Fruit fly (Drosophila melanogaster) whole organism, embryonic: ENCODE data around the gene Idh3a.

Experiments used
- Atf-2 ChIP-seq: fragments of 200-800 bp; sonication (Bioruptor generic); optimal IDR thresholded peaks from 2 replicates; lab custom pipeline; 2016; ENCODE audit warnings: missing biosample characterization, missing genetic modification characterization
- B-H2 ChIP-seq: fragments of 200-800 bp; sonication (Bioruptor generic); optimal IDR thresholded peaks from 2 replicates; lab custom pipeline; 2018; ENCODE audit warnings: missing biosample characterization, mild to moderate bottlenecking, missing genetic modification characterization
- BEAF-32 ChIP-seq: fragments of 200-800 bp; sonication (Bioruptor generic); optimal IDR thresholded peaks from 3 replicates; lab custom pipeline; 2017; ENCODE audit warnings: missing biosample characterization, missing genetic modification characterization, mild to moderate bottlenecking, moderate library complexity, missing genetic modification reagents
- BtbVII ChIP-seq: fragments of 200-800 bp; sonication (Bioruptor generic); optimal IDR thresholded peaks from 3 replicates; lab custom pipeline; 2017; ENCODE audit warnings: missing biosample characterization, mild to moderate bottlenecking, missing genetic modification characterization
- CG10543 ChIP-seq: fragments of 200-800 bp; sonication (Bioruptor generic); optimal IDR thresholded peaks from 3 replicates; lab custom pipeline; 2017; ENCODE audit warnings: missing biosample characterization, mild to moderate bottlenecking, missing genetic modification characterization, moderate library complexity
- CG13296 ChIP-seq: fragments of 200-800 bp; sonication (Bioruptor generic); optimal IDR thresholded peaks from 3 replicates; lab custom pipeline; 2018; ENCODE audit warnings: missing biosample characterization, mild to moderate bottlenecking, missing genetic modification characterization
- CG13775 ChIP-seq: fragments of 200-800 bp; sonication (Bioruptor generic); optimal IDR thresholded peaks from 3 replicates; lab custom pipeline; 2017; ENCODE audit warnings: missing biosample characterization, mild to moderate bottlenecking, missing genetic modification characterization
- CG1603 ChIP-seq: fragments of 200-800 bp; sonication (Bioruptor generic); optimal IDR thresholded peaks from 2 replicates; lab custom pipeline; 2019; ENCODE audit warnings: missing biosample characterization, mild to moderate bottlenecking, missing genetic modification characterization, moderate library complexity
- CG17361 ChIP-seq: fragments of 200-800 bp; sonication (Bioruptor generic); IDR thresholded peaks from 3 replicates; pipeline ENCODE4 v1.3.6; 2022; ENCODE audit warnings: missing biosample characterization, missing genetic modification characterization
- CG17829 ChIP-seq: fragments of 200-800 bp; optimal IDR thresholded peaks from 2 replicates; lab custom pipeline; 2019; ENCODE audit warnings: missing biosample characterization, mild to moderate bottlenecking, missing genetic modification characterization, moderate library complexity
- CG32772 ChIP-seq: fragments of 200-800 bp; sonication (Bioruptor generic); IDR thresholded peaks from 2 replicates; pipeline ENCODE4 v1.3.6; 2022; ENCODE audit warnings: missing biosample characterization, missing genetic modification characterization
- CG34376 ChIP-seq: fragments of 200-800 bp; sonication (Bioruptor generic); optimal IDR thresholded peaks from 2 replicates; lab custom pipeline; 2018; ENCODE audit warnings: missing biosample characterization, mild to moderate bottlenecking, missing genetic modification characterization
- CG43689 ChIP-seq: fragments of 200-800 bp; sonication (Bioruptor generic); IDR thresholded peaks from 2 replicates; pipeline ENCODE4 v1.3.6; 2022; ENCODE audit warnings: missing biosample characterization, missing genetic modification characterization
- CG4854 ChIP-seq: fragments of 200-800 bp; sonication (Bioruptor generic); optimal IDR thresholded peaks from 2 replicates; lab custom pipeline; 2016; ENCODE audit warnings: missing biosample characterization, missing genetic modification characterization, inconsistent platforms
- CG6683 ChIP-seq: fragments of 200-800 bp; sonication (Bioruptor generic); optimal IDR thresholded peaks from 2 replicates; lab custom pipeline; 2017; ENCODE audit warnings: missing biosample characterization, mild to moderate bottlenecking, missing genetic modification characterization, missing genetic modification reagents
- CG7928 ChIP-seq: fragments of 200-800 bp; sonication (Bioruptor generic); optimal IDR thresholded peaks from 2 replicates; lab custom pipeline; 2017; ENCODE audit warnings: missing biosample characterization, mild to moderate bottlenecking, missing genetic modification characterization
- CG8478 ChIP-seq: fragments of >200 bp; optimal IDR thresholded peaks from 2 replicates; lab custom pipeline; 2018
- CG9437 ChIP-seq: fragments of 200-800 bp; sonication (Bioruptor generic); optimal IDR thresholded peaks from 2 replicates; lab custom pipeline; 2018; ENCODE audit warnings: missing biosample characterization, mild to moderate bottlenecking, missing genetic modification characterization
- CTCF ChIP-seq: fragments of 200-800 bp; sonication (Bioruptor generic); optimal IDR thresholded peaks from 2 replicates; lab custom pipeline; 2017; ENCODE audit warnings: missing biosample characterization, mild to moderate bottlenecking, missing genetic modification characterization, moderate library complexity
- D ChIP-seq, 2 experiments: fragments of 200-800 bp in 1 of 2; fragments of >200 bp in 1 of 2; sonication (Bioruptor generic) in 1 of 2; optimal IDR thresholded peaks; 2 replicates in 1 of 2; 3 replicates in 1 of 2; lab custom pipeline; 2017; ENCODE audit warnings: mild to moderate bottlenecking in 1 of 2, missing biosample characterization in 1 of 2, missing genetic modification characterization in 1 of 2, missing genetic modification reagents in 1 of 2
- Dip2 ChIP-seq: fragments of 200-800 bp; sonication (Bioruptor generic); IDR thresholded peaks from 2 replicates; pipeline ENCODE4 v1.3.6; 2022; ENCODE audit warnings: missing biosample characterization, missing genetic modification characterization
- Dip3 ChIP-seq: fragments of 200-800 bp; sonication (Bioruptor generic); optimal IDR thresholded peaks from 3 replicates; lab custom pipeline; 2016; ENCODE audit warnings: missing biosample characterization, missing genetic modification characterization
- Doc2 ChIP-seq: fragments of 200-800 bp; sonication (Bioruptor generic); IDR thresholded peaks from 2 replicates; pipeline ENCODE4 v1.3.6; 2022; ENCODE audit warnings: missing biosample characterization, missing genetic modification characterization
- Drgx ChIP-seq: fragments of 200-800 bp; sonication (Bioruptor generic); IDR thresholded peaks from 2 replicates; pipeline ENCODE4 v1.3.6; 2022; ENCODE audit warnings: missing biosample characterization, missing genetic modification characterization
- Fer2 ChIP-seq: fragments of 200-800 bp; sonication (Bioruptor generic); optimal IDR thresholded peaks from 2 replicates; lab custom pipeline; 2018; ENCODE audit warnings: missing biosample characterization, mild to moderate bottlenecking, missing genetic modification characterization, moderate library complexity
- Fer3 ChIP-seq: fragments of 200-800 bp; sonication (Bioruptor generic); optimal IDR thresholded peaks from 2 replicates; lab custom pipeline; 2018; ENCODE audit warnings: missing biosample characterization, mild to moderate bottlenecking, missing genetic modification characterization, moderate library complexity
- GATAe ChIP-seq: fragments of 200-800 bp; sonication (Bioruptor generic); conservative IDR thresholded peaks from 2 replicates; pipeline ENCODE4 v1.3.6; 2022; ENCODE audit warnings: missing biosample characterization, missing genetic modification characterization
- Hr51 ChIP-seq, 2 experiments: fragments of 200-800 bp; sonication (Bioruptor generic); optimal IDR thresholded peaks; 2 replicates in 1 of 2; 3 replicates in 1 of 2; lab custom pipeline; 2016 to 2018; ENCODE audit warnings: missing biosample characterization in 2 of 2, missing genetic modification characterization in 2 of 2, mild to moderate bottlenecking in 1 of 2, moderate library complexity in 1 of 2
- Jarid2 ChIP-seq: fragments of 200-800 bp; sonication (Bioruptor generic); optimal IDR thresholded peaks from 3 replicates; lab custom pipeline; 2017; ENCODE audit warnings: mild to moderate bottlenecking, missing biosample characterization, missing genetic modification reagents, missing genetic modification characterization
- Kr ChIP-seq: fragments of 200-800 bp; sonication (Bioruptor generic); optimal IDR thresholded peaks from 2 replicates; lab custom pipeline; 2017; ENCODE audit warnings: missing biosample characterization, mild to moderate bottlenecking, missing genetic modification characterization
- Lpt ChIP-seq: fragments of >200 bp; optimal IDR thresholded peaks from 2 replicates; lab custom pipeline; 2018; ENCODE audit warnings: missing biosample characterization, missing genetic modification characterization
- MBD-R2 ChIP-seq: fragments of 200-800 bp; sonication (Bioruptor generic); IDR thresholded peaks from 2 replicates; pipeline ENCODE4 v1.3.6; 2022; ENCODE audit warnings: missing biosample characterization, missing genetic modification characterization
- Rfx ChIP-seq: fragments of 200-800 bp; sonication (Bioruptor generic); IDR thresholded peaks from 2 replicates; pipeline ENCODE4 v1.3.6; 2022; ENCODE audit warnings: missing biosample characterization, missing genetic modification characterization
- Ssrp ChIP-seq: fragments of 200-800 bp; sonication (Bioruptor generic); optimal IDR thresholded peaks from 2 replicates; lab custom pipeline; 2018; ENCODE audit warnings: missing biosample characterization, mild to moderate bottlenecking, missing genetic modification characterization, moderate library complexity
- Tbp ChIP-seq: fragments of >200 bp; optimal IDR thresholded peaks from 2 replicates; lab custom pipeline; 2018; ENCODE audit warnings: missing biosample characterization, missing genetic modification characterization
- aop ChIP-seq: fragments of 200-800 bp; sonication (Bioruptor generic); IDR thresholded peaks from 2 replicates; pipeline ENCODE4 v1.3.6; 2022; ENCODE audit warnings: missing biosample characterization, missing genetic modification characterization
- bcd ChIP-seq: fragments of 200-800 bp; sonication (Bioruptor generic); optimal IDR thresholded peaks from 2 replicates; lab custom pipeline; 2017; ENCODE audit warnings: missing biosample characterization, mild to moderate bottlenecking, missing genetic modification characterization
- ci ChIP-seq: fragments of 200-800 bp; sonication (Bioruptor generic); IDR thresholded peaks from 3 replicates; pipeline ENCODE4 v1.3.6; 2022; ENCODE audit warnings: missing biosample characterization, missing genetic modification characterization
- croc ChIP-seq: fragments of 200-800 bp; sonication (Bioruptor generic); conservative IDR thresholded peaks from 3 replicates; pipeline ENCODE4 v1.3.6; 2022; ENCODE audit warnings: missing biosample characterization, missing genetic modification characterization
- en ChIP-seq: fragments of 200-800 bp; sonication (Bioruptor generic); optimal IDR thresholded peaks from 2 replicates; lab custom pipeline; 2016; ENCODE audit warnings: missing biosample characterization, missing genetic modification characterization
- her ChIP-seq: fragments of 200-800 bp; sonication (Bioruptor generic); optimal IDR thresholded peaks from 2 replicates; lab custom pipeline; 2016; ENCODE audit warnings: missing biosample characterization, missing genetic modification characterization
- ind ChIP-seq: fragments of 200-800 bp; sonication (Bioruptor generic); optimal IDR thresholded peaks from 3 replicates; lab custom pipeline; 2016; ENCODE audit warnings: missing biosample characterization, missing genetic modification characterization
- jigr1 ChIP-seq: fragments of 200-800 bp; sonication (Bioruptor generic); IDR thresholded peaks from 3 replicates; pipeline ENCODE4 v1.3.6; 2022; ENCODE audit warnings: missing biosample characterization, missing genetic modification characterization
- jing ChIP-seq: fragments of 200-800 bp; sonication (Bioruptor generic); optimal IDR thresholded peaks from 2 replicates; lab custom pipeline; 2018; ENCODE audit warnings: missing biosample characterization, mild to moderate bottlenecking, missing genetic modification characterization
- ken ChIP-seq: fragments of 200-800 bp; sonication (Bioruptor generic); IDR thresholded peaks from 3 replicates; pipeline ENCODE4 v1.3.6; 2022; ENCODE audit warnings: missing biosample characterization, missing genetic modification characterization
- lbe ChIP-seq: fragments of 200-800 bp; sonication (Bioruptor generic); optimal IDR thresholded peaks from 2 replicates; lab custom pipeline; 2016; ENCODE audit warnings: missing biosample characterization, mild to moderate bottlenecking, missing genetic modification characterization
- nerfin-1 ChIP-seq: fragments of 200-800 bp; sonication (Bioruptor generic); optimal IDR thresholded peaks from 3 replicates; lab custom pipeline; 2019; ENCODE audit warnings: missing biosample characterization, mild to moderate bottlenecking, missing genetic modification characterization, moderate library complexity
- salm ChIP-seq: fragments of 200-800 bp; sonication (Bioruptor generic); optimal IDR thresholded peaks from 2 replicates; lab custom pipeline; 2018; ENCODE audit warnings: missing biosample characterization, mild to moderate bottlenecking, missing genetic modification characterization
- seq ChIP-seq: fragments of 200-800 bp; sonication (Bioruptor generic); IDR thresholded peaks from 2 replicates; pipeline ENCODE4 v1.3.6; 2022; ENCODE audit warnings: missing biosample characterization, missing genetic modification characterization
- tgo ChIP-seq: fragments of 200-800 bp; sonication (Bioruptor generic); IDR thresholded peaks from 3 replicates; pipeline ENCODE4 v1.3.6; 2022; ENCODE audit warnings: missing biosample characterization, missing genetic modification characterization

Idh3a gene

DNA sequence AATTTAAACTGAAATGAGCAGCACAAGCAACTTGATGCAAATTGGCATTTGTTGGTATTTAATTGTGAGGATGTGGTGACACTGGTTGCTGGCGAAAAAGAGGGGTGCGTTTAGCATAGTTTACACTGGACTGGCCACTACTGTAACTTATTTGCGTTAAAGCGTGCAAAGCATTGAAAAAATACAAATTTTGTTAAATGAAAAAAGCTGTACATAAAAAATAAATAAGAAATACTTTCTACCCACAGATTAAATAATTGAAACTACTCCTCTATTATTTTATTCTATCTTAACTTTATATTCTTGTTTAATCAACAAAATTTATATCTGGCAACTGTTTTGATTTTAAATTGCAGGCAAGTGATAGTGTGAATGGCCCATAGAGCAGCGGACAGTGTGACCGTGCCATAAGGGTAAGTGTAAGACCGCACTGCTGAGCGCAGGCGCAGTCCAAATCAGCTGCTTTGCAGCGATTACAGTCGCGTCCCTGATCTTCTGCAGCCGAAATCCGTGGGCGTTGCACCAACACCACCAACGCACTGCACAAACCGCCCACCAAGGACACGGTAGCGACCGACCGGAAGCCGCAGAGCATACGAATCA lies 44.2 kb upstream of the Idh3a start, which contains the start of the genes Grip84 and car (continued):
- TF ChIP-seq croc (GFP tag; lab: Robert Waterston, UW): peak; percentile 58; the same call in 2 of the 3 replicates
- TF ChIP-seq BtbVII: no peak
- no peak for TF ChIP-seq aop (GFP tag; lab: Robert Waterston, UW)
- TF ChIP-seq CG43689 (GFP tag; lab: Robert Waterston, UW): peak; percentile 38; the same call in 1 of the 2 replicates
- TF ChIP-seq Doc2 (GFP tag; lab: Robert Waterston, UW): no peak
- TF ChIP-seq B-H2 (GFP tag; lab: Kevin White, UChicago): no peak
- no peak for TF ChIP-seq CG1603 (tag; lab: Kevin White, UChicago)
- peak; percentile 8 for TF ChIP-seq Dip3 (GFP tag; lab: Kevin White, UChicago)
- no peak for TF ChIP-seq CG8478 (lab: Kevin White, UChicago)
- peak; percentile 73 for TF ChIP-seq tgo (GFP tag; lab: Robert Waterston, UW)
- peak; percentile 61 for TF ChIP-seq ind
- TF ChIP-seq ci (GFP tag; lab: Robert Waterston, UW): 0 out of 3 replicates have a peak, but pooled peaks have one; percentile 5
- no peak for TF ChIP-seq Dip2 (GFP tag; lab: Robert Waterston, UW)
- peak; percentile 93 for TF ChIP-seq MBD-R2 (GFP tag; lab: Robert Waterston, UW)
- peak; percentile 54; the same call in 1 of the 3 replicates for TF ChIP-seq jigr1 (GFP tag; lab: Robert Waterston, UW)
- peak; percentile 58 for TF ChIP-seq CG32772
- TF ChIP-seq CG34376 (GFP tag; lab: Kevin White, UChicago): peak; percentile 30
- TF ChIP-seq Drgx: no peak
- TF ChIP-seq bcd (GFP tag; lab: Kevin White, UChicago): peak; percentile 71
- peak; percentile 72 for TF ChIP-seq Rfx (GFP tag; lab: Robert Waterston, UW)
- TF ChIP-seq salm (tag; lab: Kevin White, UChicago): no peak
- peak; percentile 44 for TF ChIP-seq BEAF-32 (GFP tag; lab: Kevin White, UChicago)
- TF ChIP-seq Fer3 (tag; lab: Kevin White, UChicago): peak; percentile 50
- peak; percentile 79 for TF ChIP-seq Ssrp (tag; lab: Kevin White, UChicago)
- TF ChIP-seq Kr (GFP tag; lab: Kevin White, UChicago): no peak
- peak; percentile 73 for TF ChIP-seq CG17829
- peak; percentile 57 for TF ChIP-seq nerfin-1
- TF ChIP-seq lbe: no peak
- TF ChIP-seq CG6683 (GFP tag; lab: Kevin White, UChicago): no peak
- TF ChIP-seq CG17361 (GFP tag; lab: Robert Waterston, UW): peak; percentile 86
- TF ChIP-seq ken (GFP tag; lab: Robert Waterston, UW): no peak
- TF ChIP-seq CG9437: peak; percentile 56
- TF ChIP-seq CG13775 (GFP tag; lab: Kevin White, UChicago): peak; percentile 70
- no peak for TF ChIP-seq en
- no peak for TF ChIP-seq Jarid2 (GFP tag; lab: Kevin White, UChicago)
- no peak for TF ChIP-seq Atf-2
- TF ChIP-seq Fer2: peak; percentile 25
- no peak for TF ChIP-seq Tbp (GFP tag; lab: Kevin White, UChicago)
- TF ChIP-seq her (GFP tag; lab: Kevin White, UChicago): no peak
- TF ChIP-seq CG13296: no peak
- TF ChIP-seq D (optimal IDR thresholded peaks at IDR 0.05; lab: Kevin White, UChicago): no peak
- TF ChIP-seq D (GFP tag; optimal IDR thresholded peaks at IDR 0.05; lab: Kevin White, UChicago): no peak
- TF ChIP-seq seq (GFP tag; lab: Robert Waterston, UW): peak; percentile 28; the same call in 1 of the 2 replicates
- TF ChIP-seq GATAe: no peak
- peak in 1 of 2 experiments; percentile 25 for TF ChIP-seq Hr51 (GFP tag; optimal IDR thresholded peaks at IDR 0.05; lab: Kevin White, UChicago)
- no peak for TF ChIP-seq Lpt
- TF ChIP-seq CG10543 (GFP tag; lab: Kevin White, UChicago): no peak
- TF ChIP-seq CG4854 (GFP tag; lab: Kevin White, UChicago): no peak
- peak; percentile 21 for TF ChIP-seq CTCF (GFP tag; lab: Kevin White, UChicago)
- no peak for TF ChIP-seq CG7928
- TF ChIP-seq jing (GFP tag; lab: Kevin White, UChicago): no peak
